Worm (Caenorhabditis elegans): Measurements from ENCODE around the gene tba-7.

DNA sequence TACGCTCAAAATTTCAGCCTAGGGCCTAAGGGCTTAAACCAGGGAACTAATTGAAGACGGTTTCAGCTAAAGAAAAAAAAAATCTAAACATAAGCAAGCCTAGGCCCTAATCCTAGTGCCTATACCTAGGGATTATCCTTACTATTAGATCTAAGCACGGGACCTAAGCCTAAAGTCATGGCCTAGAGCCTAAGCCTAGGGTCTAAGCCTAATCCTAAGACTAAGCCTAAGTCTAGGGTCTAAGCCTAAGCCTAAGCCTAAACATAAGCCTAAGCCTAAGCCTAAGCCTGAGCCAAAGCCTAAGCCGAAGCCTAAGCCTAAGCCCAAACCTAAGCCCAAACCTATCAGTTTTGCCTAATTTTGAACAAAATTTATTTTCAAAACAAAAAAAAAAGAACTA lies 21.2 kb upstream of the tba-7 start:
- TF ChIP-seq nhr-11 (tag; optimal IDR thresholded peaks at IDR 0.05) (no peak), fkh-10 (GFP tag; optimal IDR thresholded peaks at IDR 0.05) (no peak), elt-2 (tag; optimal IDR thresholded peaks at IDR 0.05) (no peak), pqm-1 (tag; optimal IDR thresholded peaks at IDR 0.05) (no peak), ceh-14 (tag; optimal IDR thresholded peaks at IDR 0.05) (no peak), ama-1 (optimal IDR thresholded peaks at IDR 0.05) (no peak), nhr-232 (tag; optimal IDR thresholded peaks at IDR 0.05) (no peak), pha-2 (tag; optimal IDR thresholded peaks at IDR 0.05) (no peak), ceh-9 (tag; optimal IDR thresholded peaks at IDR 0.05) (no peak), pros-1 (tag; optimal IDR thresholded peaks at IDR 0.05) (no peak), unc-3 (GFP tag; conservative IDR thresholded peaks at IDR 0.05) (no peak), unc-3 (tag; optimal IDR thresholded peaks at IDR 0.05) (no peak), unc-55 (GFP tag; optimal IDR thresholded peaks at IDR 0.05) (no peak), unc-86 (tag; optimal IDR thresholded peaks at IDR 0.05) (no peak)
